Fruit fly (Drosophila melanogaster): ENCODE measurements around the gene PNUTS.

dm6 chr2L:918738-919137 lies 48.5 kb downstream of the PNUTS start:
- TF ChIP-seq Pif1B (GFP tag; optimal IDR thresholded peaks at IDR 0.05) (no peak), fd96Ca (GFP tag; IDR thresholded peaks at IDR 0.05) (no peak)
